Worm (Caenorhabditis elegans) whole organism, L1 larva: ENCODE measurements around the gene CD4.1.

ENCODE experiments used
- ama-1 ChIP-seq: fragments of 150-350 bp; optimal IDR thresholded peaks from 2 replicates; lab custom pipeline; 2014
- ceh-82 ChIP-seq, 3 experiments: fragments of 150-350 bp in 1 of 3; sonication (generic microtip) in 2 of 3; optimal IDR thresholded peaks; 2 replicates each; lab custom pipeline; 2014 to 2017; ENCODE audit warnings: missing biosample characterization in 3 of 3, missing genetic modification characterization in 3 of 3
- efl-1 ChIP-seq, 4 experiments: fragments of 150-350 bp; optimal IDR thresholded peaks in 3 of 4; peaks in 1 of 4; 1 replicate in 1 of 4; 2 replicates in 3 of 4; lab custom pipeline; 2014; ENCODE audit warnings: missing biosample characterization in 2 of 4, missing genetic modification characterization in 2 of 4, missing genetic modification reagents in 2 of 4
- elt-3 ChIP-seq, 6 experiments: fragments of 150-350 bp in 1 of 6; sonication (generic microtip); optimal IDR thresholded peaks; 2 replicates each; lab custom pipeline; 2017 to 2018; ENCODE audit warnings: missing biosample characterization in 6 of 6, missing genetic modification characterization in 6 of 6, inconsistent platforms in 1 of 6
- fkh-10 ChIP-seq: sonication (generic microtip); optimal IDR thresholded peaks from 2 replicates; lab custom pipeline; 2017; ENCODE audit warnings: missing biosample characterization, missing genetic modification reagents, missing genetic modification characterization
- fos-1 ChIP-seq: fragments of 150-350 bp; optimal IDR thresholded peaks from 2 replicates; lab custom pipeline; 2014; ENCODE audit warnings: missing biosample characterization, missing genetic modification characterization
- pqm-1 ChIP-seq: sonication (generic microtip); optimal IDR thresholded peaks from 3 replicates; lab custom pipeline; 2017; ENCODE audit warnings: missing biosample characterization, missing genetic modification characterization
- skn-1 ChIP-seq: fragments of 150-350 bp; optimal IDR thresholded peaks from 2 replicates; lab custom pipeline; 2014; ENCODE audit warnings: missing biosample characterization, missing genetic modification characterization

DNA sequence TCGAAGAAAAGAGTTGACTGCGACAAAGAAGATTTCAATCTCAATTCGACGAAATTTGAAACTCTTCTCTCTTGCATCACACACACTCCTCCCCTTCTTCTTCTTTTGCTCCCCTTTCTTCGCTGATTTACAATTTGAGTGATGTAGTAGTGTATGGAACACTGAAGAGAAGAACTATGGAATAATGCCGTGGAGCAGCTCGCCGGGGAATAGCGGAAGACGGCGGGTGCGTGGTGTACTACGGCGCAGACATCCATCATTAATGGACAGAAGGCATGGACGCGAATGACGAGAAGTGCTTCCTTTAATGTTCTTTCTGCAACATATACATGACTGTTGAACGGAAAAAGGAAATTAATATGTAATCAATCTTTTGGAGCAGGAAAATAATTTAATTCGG, 23.5 kb upstream of the CD4.1 start:
- TF ChIP-seq fkh-10 (GFP tag; lab: Kevin White, UChicago) (no peak), efl-1 (optimal IDR thresholded peaks at IDR 0.05; lab: Kevin White, UChicago) (no peak), efl-1 (GFP tag; optimal IDR thresholded peaks at IDR 0.05 in 1 of 2; lab: Kevin White, UChicago) (no peak), pqm-1 (no peak), ceh-82 (tag; optimal IDR thresholded peaks at IDR 0.05; lab: Kevin White, UChicago) (no peak), skn-1 (tag; lab: Kevin White, UChicago) (no peak), fos-1 (tag; lab: Kevin White, UChicago) (no peak), ama-1 (lab: Kevin White, UChicago) (no peak), elt-3 (tag; optimal IDR thresholded peaks at IDR 0.05; lab: Kevin White, UChicago) (no peak)
